Fruit fly (Drosophila melanogaster) whole organism, embryonic: Measurements from ENCODE around the gene CG31600.

Experiments
- Asciz ChIP-seq: fragments of 200-800 bp; sonication (Bioruptor generic); optimal IDR thresholded peaks from 2 replicates; lab custom pipeline; 2017; ENCODE audit warnings: missing biosample characterization, mild to moderate bottlenecking, missing genetic modification characterization, missing genetic modification reagents
- BEAF-32 ChIP-seq: fragments of 200-800 bp; sonication (Bioruptor generic); optimal IDR thresholded peaks from 3 replicates; lab custom pipeline; 2017; ENCODE audit warnings: missing biosample characterization, missing genetic modification characterization, mild to moderate bottlenecking, moderate library complexity, missing genetic modification reagents
- CG10147 ChIP-seq: fragments of 200-800 bp; sonication (Bioruptor generic); optimal IDR thresholded peaks from 2 replicates; lab custom pipeline; 2019; ENCODE audit warnings: missing biosample characterization, mild to moderate bottlenecking, missing genetic modification characterization, moderate library complexity
- CG10274 ChIP-seq: fragments of 200-800 bp; sonication (Bioruptor generic); optimal IDR thresholded peaks from 3 replicates; lab custom pipeline; 2017; ENCODE audit warnings: missing biosample characterization, mild to moderate bottlenecking, missing genetic modification characterization
- CG12155 ChIP-seq: fragments of 200-800 bp; sonication (Bioruptor generic); optimal IDR thresholded peaks from 3 replicates; lab custom pipeline; 2016; ENCODE audit warnings: missing biosample characterization, missing genetic modification characterization
- CG14014 ChIP-seq: fragments of 200-800 bp; sonication (Bioruptor generic); IDR thresholded peaks from 2 replicates; pipeline ENCODE4 v1.3.6; 2022; ENCODE audit warnings: missing biosample characterization, missing genetic modification characterization
- CG18476 ChIP-seq: fragments of 200-800 bp; sonication (Bioruptor generic); optimal IDR thresholded peaks from 2 replicates; lab custom pipeline; 2016; ENCODE audit warnings: missing biosample characterization, mild to moderate bottlenecking, missing genetic modification characterization
- CG2875 ChIP-seq: fragments of 200-800 bp; sonication (Bioruptor generic); optimal IDR thresholded peaks from 2 replicates; lab custom pipeline; 2017; ENCODE audit warnings: missing biosample characterization, mild to moderate bottlenecking, missing genetic modification characterization, missing genetic modification reagents
- CG31441 ChIP-seq: fragments of 200-800 bp; sonication (Bioruptor generic); IDR thresholded peaks from 2 replicates; pipeline ENCODE4 v1.3.6; 2022; ENCODE audit warnings: missing biosample characterization, missing genetic modification characterization
- CG3281 ChIP-seq: fragments of 200-800 bp; sonication (Bioruptor generic); optimal IDR thresholded peaks from 3 replicates; lab custom pipeline; 2017; ENCODE audit warnings: missing biosample characterization, mild to moderate bottlenecking, missing genetic modification characterization
- CG34224 ChIP-seq: fragments of 200-800 bp; sonication (Bioruptor generic); IDR thresholded peaks from 3 replicates; pipeline ENCODE4 v1.3.6; 2022; ENCODE audit warnings: missing biosample characterization, missing genetic modification characterization; ENCODE audit not compliant: partially characterized antibody
- CG3838 ChIP-seq: fragments of 200-800 bp; sonication (Bioruptor generic); optimal IDR thresholded peaks from 3 replicates; lab custom pipeline; 2016; ENCODE audit warnings: missing biosample characterization, missing genetic modification characterization
- CG6683 ChIP-seq: fragments of 200-800 bp; sonication (Bioruptor generic); optimal IDR thresholded peaks from 2 replicates; lab custom pipeline; 2017; ENCODE audit warnings: missing biosample characterization, mild to moderate bottlenecking, missing genetic modification characterization, missing genetic modification reagents
- CG6791 ChIP-seq: fragments of 200-800 bp; sonication (Bioruptor generic); IDR thresholded peaks from 3 replicates; pipeline ENCODE4 v1.3.6; 2022; ENCODE audit warnings: missing biosample characterization, missing genetic modification characterization; ENCODE audit not compliant: partially characterized antibody
- CG8089 ChIP-seq: fragments of 200-800 bp; sonication (Bioruptor generic); optimal IDR thresholded peaks from 3 replicates; lab custom pipeline; 2016; ENCODE audit warnings: missing biosample characterization, missing genetic modification characterization
- CG9215 ChIP-seq: fragments of 200-800 bp; sonication (Bioruptor generic); IDR thresholded peaks from 2 replicates; pipeline ENCODE4 v1.3.6; 2022; ENCODE audit warnings: missing biosample characterization, missing genetic modification characterization
- CG9727 ChIP-seq: fragments of 200-800 bp; sonication (Bioruptor generic); optimal IDR thresholded peaks from 3 replicates; lab custom pipeline; 2017; ENCODE audit warnings: missing biosample characterization, mild to moderate bottlenecking, missing genetic modification characterization
- CG9797 ChIP-seq: fragments of 200-800 bp; sonication (Bioruptor generic); optimal IDR thresholded peaks from 3 replicates; lab custom pipeline; 2018; ENCODE audit warnings: missing biosample characterization, mild to moderate bottlenecking, missing genetic modification characterization
- CG9932 ChIP-seq: fragments of 200-800 bp; sonication (Bioruptor generic); IDR thresholded peaks from 2 replicates; pipeline ENCODE4 v1.3.6; 2022; ENCODE audit warnings: missing biosample characterization, missing genetic modification characterization
- Dad ChIP-seq: fragments of 200-800 bp; sonication (Bioruptor generic); optimal IDR thresholded peaks from 3 replicates; lab custom pipeline; 2016; ENCODE audit warnings: missing biosample characterization, missing genetic modification characterization
- Deaf1 ChIP-seq: fragments of 200-800 bp; optimal IDR thresholded peaks from 3 replicates; lab custom pipeline; 2019; ENCODE audit warnings: missing biosample characterization, mild to moderate bottlenecking, missing genetic modification characterization, moderate library complexity
- ERR ChIP-seq: fragments of 200-800 bp; sonication (Bioruptor generic); optimal IDR thresholded peaks from 2 replicates; lab custom pipeline; 2016; ENCODE audit warnings: missing biosample characterization, missing genetic modification characterization
- HHEX ChIP-seq: fragments of 200-800 bp; sonication (Bioruptor generic); optimal IDR thresholded peaks from 3 replicates; lab custom pipeline; 2017; ENCODE audit warnings: missing biosample characterization, mild to moderate bottlenecking, missing genetic modification characterization, missing genetic modification reagents
- Hr39 ChIP-seq: fragments of >200 bp; optimal IDR thresholded peaks from 2 replicates; lab custom pipeline; 2017
- Kr ChIP-seq: fragments of 200-800 bp; sonication (Bioruptor generic); optimal IDR thresholded peaks from 2 replicates; lab custom pipeline; 2017; ENCODE audit warnings: missing biosample characterization, mild to moderate bottlenecking, missing genetic modification characterization
- Myb ChIP-seq: fragments of 200-800 bp; sonication (Bioruptor generic); optimal IDR thresholded peaks from 2 replicates; lab custom pipeline; 2016; ENCODE audit warnings: missing biosample characterization, missing genetic modification characterization
- NC2α ChIP-seq: fragments of 200-800 bp; sonication (Bioruptor generic); optimal IDR thresholded peaks from 2 replicates; lab custom pipeline; 2016; ENCODE audit warnings: missing biosample characterization, missing genetic modification characterization
- Oaz ChIP-seq: fragments of 200-800 bp; sonication (Bioruptor generic); IDR thresholded peaks from 2 replicates; pipeline ENCODE4 v1.3.6; 2022; ENCODE audit warnings: missing biosample characterization, missing genetic modification characterization
- Oli ChIP-seq: fragments of 200-800 bp; sonication (Bioruptor generic); optimal IDR thresholded peaks from 2 replicates; lab custom pipeline; 2018; ENCODE audit warnings: missing biosample characterization, mild to moderate bottlenecking, missing genetic modification characterization, moderate library complexity
- Spps ChIP-seq: fragments of 200-800 bp; sonication (Bioruptor generic); optimal IDR thresholded peaks from 2 replicates; lab custom pipeline; 2018; ENCODE audit warnings: missing biosample characterization, mild to moderate bottlenecking, missing genetic modification characterization
- Vsx1 ChIP-seq: fragments of 200-800 bp; sonication (Bioruptor generic); optimal IDR thresholded peaks from 2 replicates; lab custom pipeline; 2017; ENCODE audit warnings: missing biosample characterization, mild to moderate bottlenecking, missing genetic modification characterization, missing genetic modification reagents
- YL-1 ChIP-seq: fragments of 200-800 bp; sonication (Bioruptor generic); optimal IDR thresholded peaks from 3 replicates; lab custom pipeline; 2017; ENCODE audit warnings: missing biosample characterization, mild to moderate bottlenecking, missing genetic modification characterization
- ase ChIP-seq: fragments of 200-800 bp; sonication (Bioruptor generic); IDR thresholded peaks from 3 replicates; pipeline ENCODE4 v1.3.6; 2022; ENCODE audit warnings: missing biosample characterization, missing genetic modification characterization
- ash1 ChIP-seq: fragments of 200-800 bp; sonication (Bioruptor generic); optimal IDR thresholded peaks from 2 replicates; lab custom pipeline; 2018; ENCODE audit warnings: missing biosample characterization, mild to moderate bottlenecking, missing genetic modification characterization
- cas ChIP-seq: fragments of 200-800 bp; sonication (Bioruptor generic); IDR thresholded peaks from 2 replicates; pipeline ENCODE4 v1.3.6; 2022; ENCODE audit warnings: missing biosample characterization, missing genetic modification characterization
- cato ChIP-seq: fragments of 200-800 bp; sonication (Bioruptor generic); optimal IDR thresholded peaks from 2 replicates; lab custom pipeline; 2016; ENCODE audit warnings: missing biosample characterization, missing genetic modification characterization, borderline replicate concordance
- crol ChIP-seq: fragments of 200-800 bp; sonication (Bioruptor generic); IDR thresholded peaks from 2 replicates; pipeline ENCODE4 v1.3.6; 2022; ENCODE audit warnings: missing biosample characterization, missing genetic modification characterization
- gsb-n ChIP-seq: fragments of 200-800 bp; sonication (Bioruptor generic); optimal IDR thresholded peaks from 3 replicates; lab custom pipeline; 2018; ENCODE audit warnings: missing biosample characterization, mild to moderate bottlenecking, missing genetic modification characterization
- her ChIP-seq: fragments of 200-800 bp; sonication (Bioruptor generic); optimal IDR thresholded peaks from 2 replicates; lab custom pipeline; 2016; ENCODE audit warnings: missing biosample characterization, missing genetic modification characterization
- lbe ChIP-seq: fragments of 200-800 bp; sonication (Bioruptor generic); optimal IDR thresholded peaks from 2 replicates; lab custom pipeline; 2016; ENCODE audit warnings: missing biosample characterization, mild to moderate bottlenecking, missing genetic modification characterization
- p53 ChIP-seq: fragments of 200-800 bp; sonication (Bioruptor generic); optimal IDR thresholded peaks from 2 replicates; lab custom pipeline; 2016; ENCODE audit warnings: missing biosample characterization, missing genetic modification characterization
- pfk ChIP-seq: fragments of 200-800 bp; sonication (Bioruptor generic); optimal IDR thresholded peaks from 2 replicates; lab custom pipeline; 2018; ENCODE audit warnings: missing biosample characterization, mild to moderate bottlenecking, missing genetic modification characterization, moderate library complexity
- pho ChIP-seq: fragments of 200-800 bp; sonication (Bioruptor generic); optimal IDR thresholded peaks from 2 replicates; lab custom pipeline; 2016; ENCODE audit warnings: missing biosample characterization, missing genetic modification characterization
- shn ChIP-seq: fragments of 200-800 bp; sonication (Bioruptor generic); optimal IDR thresholded peaks from 3 replicates; lab custom pipeline; 2016; ENCODE audit warnings: missing biosample characterization, missing genetic modification characterization
- sqz ChIP-seq: fragments of 200-800 bp; sonication (Bioruptor generic); optimal IDR thresholded peaks from 3 replicates; lab custom pipeline; 2018; ENCODE audit warnings: missing biosample characterization, mild to moderate bottlenecking, missing genetic modification characterization
- tap ChIP-seq: fragments of 200-800 bp; optimal IDR thresholded peaks from 3 replicates; lab custom pipeline; 2019; ENCODE audit warnings: missing biosample characterization, mild to moderate bottlenecking, missing genetic modification characterization, moderate library complexity
- twi ChIP-seq: fragments of 200-800 bp; optimal IDR thresholded peaks from 2 replicates; lab custom pipeline; 2019; ENCODE audit warnings: missing biosample characterization, mild to moderate bottlenecking, missing genetic modification characterization, moderate library complexity
- vnd ChIP-seq: fragments of 200-800 bp; sonication (Bioruptor generic); IDR thresholded peaks from 3 replicates; pipeline ENCODE4 v1.3.6; 2022; ENCODE audit warnings: missing biosample characterization, missing genetic modification characterization; ENCODE audit not compliant: partially characterized antibody

CG31600 gene

DNA sequence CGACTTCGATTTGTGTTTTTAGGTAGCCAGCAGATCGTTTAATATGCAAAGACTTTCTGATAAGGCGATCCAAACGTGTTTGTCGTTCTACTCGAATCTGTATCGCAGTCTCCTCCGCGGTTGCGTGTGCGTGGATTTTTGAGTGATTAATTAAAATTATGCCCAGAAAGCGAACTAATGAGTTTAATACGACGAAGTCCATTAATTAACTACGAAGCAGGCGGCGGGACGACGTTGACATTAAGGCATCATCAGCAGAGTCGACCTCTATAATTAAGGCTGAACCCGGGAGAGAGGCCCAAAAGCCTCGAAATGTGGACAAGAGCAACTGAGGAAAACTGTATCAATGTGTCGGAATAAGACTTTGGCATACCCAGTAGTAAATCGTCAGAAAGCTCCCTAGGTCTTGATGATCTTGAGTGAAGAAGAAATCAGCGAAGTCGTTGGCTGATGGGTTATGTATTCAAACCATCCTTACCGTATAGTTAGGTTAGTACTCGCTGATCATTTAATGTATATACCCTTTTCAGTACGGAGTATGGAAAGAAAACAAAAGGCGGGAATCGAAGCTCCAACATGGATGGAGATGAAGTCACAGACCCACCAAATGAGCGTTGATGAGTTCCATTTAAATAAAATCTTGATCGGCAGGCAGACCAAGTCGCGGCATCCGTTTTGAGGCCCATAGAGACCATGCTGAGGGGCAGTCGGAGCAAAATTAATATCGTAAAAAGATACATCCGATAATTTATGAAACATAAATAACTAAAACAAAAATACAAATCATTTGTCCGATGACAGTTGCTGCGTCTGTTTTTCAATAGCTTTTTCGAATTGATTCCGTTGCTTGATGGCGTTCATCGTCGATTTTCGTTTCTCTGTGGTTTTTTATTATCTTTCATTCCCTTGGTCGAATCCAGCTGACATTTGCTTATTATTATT is 47.8 kb downstream of the CG31600 start (continued):
- TF ChIP-seq Spps (tag; lab: Kevin White, UChicago) (peak; percentile 82), ase (GFP tag; lab: Robert Waterston, UW) (peak; percentile 90), CG9932 (peak; percentile 92), Oli (tag; lab: Kevin White, UChicago) (peak; percentile 94), ash1 (GFP tag; lab: Kevin White, UChicago) (peak; percentile 56), CG3281 (GFP tag; lab: Kevin White, UChicago) (peak; percentile 81), CG6683 (GFP tag; lab: Kevin White, UChicago) (peak; percentile 58), YL-1 (GFP tag; lab: Kevin White, UChicago) (peak; percentile 25), CG31441 (GFP tag; lab: Robert Waterston, UW) (peak; percentile 91), CG6791 (GFP tag; lab: Robert Waterston, UW) (no peak), her (GFP tag; lab: Kevin White, UChicago) (peak; percentile 88), vnd (GFP tag; lab: Robert Waterston, UW) (no peak), Vsx1 (GFP tag; lab: Kevin White, UChicago) (peak; percentile 79), sqz (peak; percentile 71), Myb (GFP tag; lab: Kevin White, UChicago) (peak; percentile 75), Oaz (GFP tag; lab: Robert Waterston, UW) (peak; percentile 76), CG18476 (GFP tag; lab: Kevin White, UChicago) (peak; percentile 81), CG12155 (GFP tag; lab: Kevin White, UChicago) (peak; percentile 84), ERR (GFP tag; lab: Kevin White, UChicago) (peak; percentile 89), CG3838 (GFP tag; lab: Kevin White, UChicago) (peak; percentile 81), Asciz (GFP tag; lab: Kevin White, UChicago) (peak; percentile 85), lbe (no peak), Dad (GFP tag; lab: Kevin White, UChicago) (peak; percentile 89), pho (GFP tag; lab: Kevin White, UChicago) (peak; percentile 85), CG34224 (no peak), cato (GFP tag; lab: Kevin White, UChicago) (peak; percentile 73), CG2875 (GFP tag; lab: Kevin White, UChicago) (peak; percentile 91), BEAF-32 (no peak), tap (tag; lab: Kevin White, UChicago) (peak; percentile 91), gsb-n (tag; lab: Kevin White, UChicago) (peak; percentile 87), pfk (GFP tag; lab: Kevin White, UChicago) (no peak), shn (GFP tag; lab: Kevin White, UChicago) (peak; percentile 88), CG10147 (GFP tag; lab: Kevin White, UChicago) (peak; percentile 85), NC2α (peak; percentile 86), CG8089 (GFP tag; lab: Kevin White, UChicago) (peak; percentile 88), CG14014 (GFP tag; lab: Robert Waterston, UW) (peak; percentile 90), HHEX (GFP tag; lab: Kevin White, UChicago) (peak; percentile 89), CG9215 (GFP tag; lab: Robert Waterston, UW) (peak; percentile 83), crol (GFP tag; lab: Robert Waterston, UW) (0 out of 2 replicates have a peak, but pooled peaks have one; percentile 26), Hr39 (no peak), CG9727 (GFP tag; lab: Kevin White, UChicago) (peak; percentile 88), Deaf1 (tag; lab: Kevin White, UChicago) (peak; percentile 47), CG9797 (GFP tag; lab: Kevin White, UChicago) (peak; percentile 7), twi (tag; lab: Kevin White, UChicago) (peak; percentile 83), cas (GFP tag; lab: Robert Waterston, UW) (peak; percentile 45; the same call in 1 of the 2 replicates), CG10274 (GFP tag; lab: Kevin White, UChicago) (peak; percentile 73), p53 (GFP tag; lab: Kevin White, UChicago) (peak; percentile 78), Kr (GFP tag; lab: Kevin White, UChicago) (no peak)
